Fruit fly (Drosophila melanogaster) whole organism: ENCODE results near the gene Pisd.

Source experiments
- CG8478 ChIP-seq: fragments of >200 bp; optimal IDR thresholded peaks from 2 replicates; lab custom pipeline; 2018; ENCODE audit warnings: inconsistent platforms
- Dll ChIP-seq: fragments of >200 bp; optimal IDR thresholded peaks from 2 replicates; lab custom pipeline; 2017
- psq ChIP-seq: fragments of >200 bp; optimal IDR thresholded peaks from 2 replicates; lab custom pipeline; 2017
- usp ChIP-seq: fragments of >200 bp; optimal IDR thresholded peaks from 2 replicates; lab custom pipeline; 2017; ENCODE audit warnings: missing biosample characterization, missing genetic modification characterization, mixed read lengths

dm6 chr3R:24024688-24025087 lies 25.9 kb upstream of the Pisd start:
- TF ChIP-seq usp (GFP tag; lab: Kevin White, UChicago) = no peak
- TF ChIP-seq CG8478 = no peak
- no peak for TF ChIP-seq Dll (lab: Kevin White, UChicago)
- TF ChIP-seq psq = no peak
